Worm (Caenorhabditis elegans) whole organism, L1 larva: ENCODE data around the gene nop-1.

Experiments used
- C16A3.4 ChIP-seq: fragments of 150-350 bp; optimal IDR thresholded peaks from 2 replicates; lab custom pipeline; 2014; ENCODE audit warnings: missing biosample characterization, missing genetic modification characterization
- F16B12.6 ChIP-seq: fragments of 150-350 bp; optimal IDR thresholded peaks from 2 replicates; lab custom pipeline; 2014; ENCODE audit warnings: missing biosample characterization, missing genetic modification characterization
- Y116A8C.19 ChIP-seq: sonication (generic microtip); optimal IDR thresholded peaks from 2 replicates; lab custom pipeline; 2016; ENCODE audit warnings: missing compliant biosample characterization, missing genetic modification characterization, borderline replicate concordance
- ama-1 ChIP-seq: fragments of 150-350 bp; optimal IDR thresholded peaks from 2 replicates; lab custom pipeline; 2014
- blmp-1 ChIP-seq: fragments of 150-350 bp; optimal IDR thresholded peaks from 2 replicates; lab custom pipeline; 2014; ENCODE audit warnings: missing biosample characterization, missing genetic modification characterization
- ces-1 ChIP-seq: fragments of 150-350 bp; optimal IDR thresholded peaks from 2 replicates; lab custom pipeline; 2014; ENCODE audit warnings: missing biosample characterization, missing genetic modification reagents, missing genetic modification characterization
- dpl-1 ChIP-seq, 3 experiments: fragments of 150-350 bp in 2 of 3; sonication (generic microtip) in 1 of 3; optimal IDR thresholded peaks; 2 replicates each; lab custom pipeline; 2014 to 2017; ENCODE audit warnings: missing biosample characterization in 3 of 3, missing genetic modification characterization in 3 of 3, missing genetic modification reagents in 3 of 3
- efl-1 ChIP-seq, 4 experiments: fragments of 150-350 bp; optimal IDR thresholded peaks in 3 of 4; peaks in 1 of 4; 1 replicate in 1 of 4; 2 replicates in 3 of 4; lab custom pipeline; 2014; ENCODE audit warnings: missing biosample characterization in 2 of 4, missing genetic modification characterization in 2 of 4, missing genetic modification reagents in 2 of 4
- egl-13 ChIP-seq: sonication (generic microtip); optimal IDR thresholded peaks from 2 replicates; lab custom pipeline; 2016; ENCODE audit warnings: missing genotype, missing genetic modification reagents, missing genetic modification characterization, missing compliant biosample characterization
- elt-2 ChIP-seq: sonication (generic microtip); optimal IDR thresholded peaks from 2 replicates; lab custom pipeline; 2016; ENCODE audit warnings: missing genetic modification characterization, mild to moderate bottlenecking, inconsistent platforms, missing compliant biosample characterization, missing genetic modification reagents
- elt-3 ChIP-seq, 6 experiments: fragments of 150-350 bp in 1 of 6; sonication (generic microtip); optimal IDR thresholded peaks; 2 replicates each; lab custom pipeline; 2017 to 2018; ENCODE audit warnings: missing biosample characterization in 6 of 6, missing genetic modification characterization in 6 of 6, inconsistent platforms in 1 of 6
- fkh-10 ChIP-seq: sonication (generic microtip); optimal IDR thresholded peaks from 2 replicates; lab custom pipeline; 2017; ENCODE audit warnings: missing biosample characterization, missing genetic modification reagents, missing genetic modification characterization
- fos-1 ChIP-seq: fragments of 150-350 bp; optimal IDR thresholded peaks from 2 replicates; lab custom pipeline; 2014; ENCODE audit warnings: missing biosample characterization, missing genetic modification characterization
- grh-1 ChIP-seq: fragments of 200-800 bp; sonication (Bioruptor generic); IDR thresholded peaks from 2 replicates; pipeline ENCODE4 v1.3.6; 2022; ENCODE audit warnings: missing genetic modification reagents, missing genetic modification characterization, missing compliant biosample characterization
- hlh-4 ChIP-seq: sonication (generic microtip); optimal IDR thresholded peaks from 2 replicates; lab custom pipeline; 2016; ENCODE audit warnings: mild to moderate bottlenecking, missing genetic modification characterization, missing compliant biosample characterization
- irx-1 ChIP-seq: sonication (generic microtip); optimal IDR thresholded peaks from 2 replicates; lab custom pipeline; 2016; ENCODE audit warnings: missing genetic modification characterization, missing compliant biosample characterization
- lin-14 ChIP-seq: fragments of 200-800 bp; sonication (Bioruptor generic); optimal IDR thresholded peaks from 2 replicates; lab custom pipeline; 2018; ENCODE audit warnings: mild to moderate bottlenecking, missing genetic modification characterization, moderate library complexity, missing compliant biosample characterization
- lin-15B ChIP-seq: fragments of 150-350 bp; sonication (generic microtip); optimal IDR thresholded peaks from 3 replicates; lab custom pipeline; 2014; ENCODE audit warnings: missing biosample characterization, missing genetic modification characterization
- lsy-2 ChIP-seq, 2 experiments: fragments of 150-350 bp; optimal IDR thresholded peaks; 2 replicates each; lab custom pipeline; 2014; ENCODE audit warnings: missing biosample characterization in 2 of 2, missing genetic modification characterization in 2 of 2
- mef-2 ChIP-seq: fragments of 150-350 bp; optimal IDR thresholded peaks from 2 replicates; lab custom pipeline; 2014; ENCODE audit warnings: missing biosample characterization, missing genetic modification characterization
- nhr-237 ChIP-seq: fragments of 150-350 bp; optimal IDR thresholded peaks from 2 replicates; lab custom pipeline; 2014; ENCODE audit warnings: missing biosample characterization, missing genetic modification characterization
- nhr-28 ChIP-seq: fragments of 150-350 bp; optimal IDR thresholded peaks from 2 replicates; lab custom pipeline; 2014; ENCODE audit warnings: missing biosample characterization, missing genetic modification characterization
- nhr-47 ChIP-seq: sonication (generic microtip); optimal IDR thresholded peaks from 2 replicates; lab custom pipeline; 2016; ENCODE audit warnings: mild to moderate bottlenecking, missing genetic modification characterization, moderate library complexity, missing compliant biosample characterization
- nhr-71 ChIP-seq: sonication (generic microtip); optimal IDR thresholded peaks from 2 replicates; lab custom pipeline; 2016; ENCODE audit warnings: mild to moderate bottlenecking, missing genetic modification characterization, moderate library complexity, missing compliant biosample characterization
- nhr-90 ChIP-seq: sonication (generic microtip); optimal IDR thresholded peaks from 2 replicates; lab custom pipeline; 2016; ENCODE audit warnings: mild to moderate bottlenecking, missing genetic modification characterization, missing compliant biosample characterization; ENCODE audit not compliant: poor library complexity
- skn-1 ChIP-seq: fragments of 150-350 bp; optimal IDR thresholded peaks from 2 replicates; lab custom pipeline; 2014; ENCODE audit warnings: missing biosample characterization, missing genetic modification characterization
- sup-37 ChIP-seq: fragments of 200-800 bp; sonication (Bioruptor generic); optimal IDR thresholded peaks from 2 replicates; lab custom pipeline; 2018; ENCODE audit warnings: mild to moderate bottlenecking, missing genetic modification characterization, missing compliant biosample characterization
- tlp-1 ChIP-seq: fragments of 150-350 bp; optimal IDR thresholded peaks from 2 replicates; lab custom pipeline; 2014; ENCODE audit warnings: missing biosample characterization, missing genetic modification characterization
- xbp-1 ChIP-seq: sonication (generic microtip); optimal IDR thresholded peaks from 2 replicates; lab custom pipeline; 2016; ENCODE audit warnings: missing genetic modification characterization, missing compliant biosample characterization
- zag-1 ChIP-seq: fragments of 150-350 bp; optimal IDR thresholded peaks from 2 replicates; lab custom pipeline; 2014; ENCODE audit warnings: missing biosample characterization, missing genetic modification characterization
- zip-4 ChIP-seq: fragments of 200-800 bp; sonication (Bioruptor generic); optimal IDR thresholded peaks from 2 replicates; lab custom pipeline; 2018; ENCODE audit warnings: mild to moderate bottlenecking, missing genetic modification characterization, moderate library complexity, missing compliant biosample characterization
- ztf-4 ChIP-seq: fragments of 150-350 bp; optimal IDR thresholded peaks from 2 replicates; lab custom pipeline; 2014; ENCODE audit warnings: missing biosample characterization, missing genetic modification characterization

The nop-1 gene

DNA sequence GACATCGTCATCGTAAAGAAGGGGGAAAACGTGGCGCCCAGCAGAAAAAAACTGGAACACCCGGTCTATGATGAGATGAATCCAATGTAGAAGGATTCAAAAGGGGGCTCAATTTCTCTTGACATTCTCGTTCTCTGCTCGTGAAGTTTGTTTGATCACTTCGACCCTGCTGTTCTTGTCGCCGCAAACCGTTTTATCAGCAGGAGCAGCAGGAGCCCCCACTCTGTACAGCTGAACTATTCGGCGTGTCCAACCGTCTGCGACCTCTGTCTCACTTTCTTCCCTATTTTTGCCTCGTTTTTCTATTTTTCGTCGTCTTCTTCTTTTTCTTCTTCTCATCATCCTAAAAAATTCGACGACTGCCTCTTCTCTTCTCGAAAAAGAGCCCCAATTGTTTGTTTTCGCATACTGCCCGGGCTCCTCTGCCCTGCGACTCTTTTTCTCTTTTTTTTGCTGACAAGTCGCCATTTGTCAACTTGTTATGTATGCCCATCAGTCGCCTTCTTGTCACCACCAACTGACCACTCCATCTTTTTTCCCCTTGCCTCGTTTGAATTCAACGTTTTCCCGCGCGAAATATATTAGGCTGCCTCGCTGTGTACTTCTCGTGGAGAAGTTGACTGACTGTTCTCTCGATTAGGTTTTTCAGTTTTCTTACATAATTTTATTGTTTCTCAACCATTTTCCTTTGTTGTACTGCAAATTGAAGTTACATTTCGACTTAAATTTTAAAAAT, 30.6 kb downstream of the nop-1 start (continued):
- TF ChIP-seq skn-1 (tag; lab: Kevin White, UChicago) (no peak), C16A3.4 (no peak), nhr-71 (tag; lab: Kevin White, UChicago) (peak; percentile 39), sup-37 (GFP tag; lab: Kevin White, UChicago) (no peak), blmp-1 (peak; percentile 39)

- TF ChIP-seq nhr-71 (tag; lab: Kevin White, UChicago) (peak; percentile 3), nhr-237 (tag; lab: Kevin White, UChicago) (no peak), tlp-1 (tag; lab: Kevin White, UChicago) (no peak), efl-1 (optimal IDR thresholded peaks at IDR 0.05; lab: Kevin White, UChicago) (no peak), efl-1 (GFP tag; optimal IDR thresholded peaks at IDR 0.05 in 1 of 2; lab: Kevin White, UChicago) (peak in 1 of 2 experiments; percentile 57), elt-3 (tag; optimal IDR thresholded peaks at IDR 0.05; lab: Kevin White, UChicago) (no peak), hlh-4 (tag; lab: Kevin White, UChicago) (no peak), skn-1 (tag; lab: Kevin White, UChicago) (peak; percentile 8), lin-14 (GFP tag; lab: Kevin White, UChicago) (peak; percentile 57), nhr-28 (tag; lab: Kevin White, UChicago) (no peak)
These were observed 31.6 kb downstream of the nop-1 start for ce11 chrIII:5990090-5990489.

DNA sequence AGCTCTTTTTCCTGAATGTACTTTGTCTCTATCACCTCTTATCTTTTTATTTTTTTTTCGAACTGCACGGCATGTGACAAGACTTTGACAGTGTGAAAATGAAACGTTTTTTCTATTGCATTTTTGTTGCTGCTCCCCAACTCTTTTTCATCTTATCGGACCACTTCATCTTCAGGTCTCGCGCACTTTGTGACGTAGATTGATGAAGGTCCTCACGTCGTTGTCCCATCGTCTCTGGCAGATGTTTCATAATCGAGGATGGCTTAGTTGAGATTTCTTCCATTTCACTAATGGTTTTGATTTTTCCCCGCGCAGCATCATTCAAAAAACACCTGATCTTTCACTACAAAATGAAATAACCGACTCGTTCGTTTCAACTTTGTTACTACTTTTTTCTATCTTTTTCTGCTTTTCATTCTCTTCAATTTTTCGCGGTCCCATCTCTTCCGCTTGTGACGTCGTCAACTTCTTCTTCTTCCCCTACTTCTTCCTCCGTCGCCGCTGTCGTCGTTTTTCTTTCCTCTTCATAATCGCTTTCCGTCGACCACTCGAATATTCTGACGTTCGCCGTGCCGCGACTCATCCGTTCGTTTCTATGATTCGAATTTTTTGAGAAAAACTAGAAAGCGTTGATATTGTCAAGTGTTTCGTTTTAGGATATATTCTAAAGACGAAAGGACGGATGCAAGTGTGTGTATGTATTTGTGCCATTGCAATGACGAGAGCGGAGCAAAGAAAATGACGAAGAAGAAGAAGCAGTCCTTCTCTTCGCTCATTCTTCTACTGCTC, 32.8 kb downstream of the nop-1 start, which contains the start of gene T04C9.2:
TSS of gene T04C9.2 (plus strand) at position 739 of the 789 bp plus-strand sequence.
- TF ChIP-seq fkh-10 (peak; percentile 37), lin-14 (GFP tag; lab: Kevin White, UChicago) (peak; percentile 55), lin-15B (tag; lab: Kevin White, UChicago) (no peak), ztf-4 (tag; lab: Kevin White, UChicago) (no peak), lsy-2 (tag; optimal IDR thresholded peaks at IDR 0.05; lab: Kevin White, UChicago) (peak in 1 of 2 experiments; percentile 7)

DNA sequence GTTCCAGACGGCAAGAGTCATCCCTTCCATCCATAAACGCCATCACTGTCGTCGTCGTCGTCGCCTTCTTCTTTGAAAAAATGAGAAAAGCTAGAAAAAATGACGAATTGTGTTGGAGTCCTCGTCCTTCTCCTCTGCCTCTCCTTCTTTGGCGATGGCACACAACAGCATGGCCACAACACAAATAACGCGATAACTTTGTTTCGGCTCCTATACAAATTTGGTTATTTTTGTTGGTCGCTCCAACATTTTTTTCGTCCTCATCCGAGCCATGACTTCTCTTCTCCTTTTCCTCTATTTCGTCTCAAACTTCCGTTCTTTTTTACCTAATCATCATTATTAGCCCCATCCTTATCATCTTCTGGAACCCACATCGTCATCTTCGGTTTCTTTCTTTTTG, 33.5 kb downstream of the nop-1 start:
- TF ChIP-seq mef-2 (tag; lab: Kevin White, UChicago) (no peak), nhr-237 (tag; lab: Kevin White, UChicago) (no peak), fkh-10 (peak; percentile 79), F16B12.6 (tag; lab: Kevin White, UChicago) (no peak), nhr-90 (no peak), nhr-47 (tag; lab: Kevin White, UChicago) (no peak), egl-13 (tag; lab: Kevin White, UChicago) (no peak), zag-1 (tag; lab: Kevin White, UChicago) (no peak), elt-2 (tag; lab: Kevin White, UChicago) (no peak), ces-1 (peak; percentile 53), irx-1 (tag; lab: Kevin White, UChicago) (no peak), lin-14 (GFP tag; lab: Kevin White, UChicago) (peak; percentile 66), dpl-1 (GFP tag; optimal IDR thresholded peaks at IDR 0.05; lab: Kevin White, UChicago) (no peak), lsy-2 (tag; optimal IDR thresholded peaks at IDR 0.05; lab: Kevin White, UChicago) (peak in 1 of 2 experiments; percentile 17)

DNA sequence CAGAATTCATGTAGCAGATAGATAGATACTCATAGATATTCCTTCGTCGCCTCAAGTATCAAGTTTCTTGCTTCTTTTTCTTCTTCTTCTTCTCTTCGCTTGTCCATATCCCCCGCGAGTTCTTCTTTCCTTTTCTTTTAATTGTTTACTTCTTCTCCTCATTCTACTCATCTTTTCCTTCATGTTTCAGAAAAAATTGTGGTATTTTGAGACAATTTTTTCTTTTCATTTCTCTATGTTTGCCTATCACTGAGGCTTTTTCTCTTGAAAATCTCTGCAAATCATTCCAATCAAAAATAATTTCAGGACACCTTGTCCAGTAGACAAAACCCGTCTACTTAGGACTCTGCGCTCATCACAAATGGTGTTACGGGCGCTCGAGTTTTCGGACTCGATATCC, 34.4 kb downstream of the nop-1 start, which contains the start of gene T04C9.1:
TSS of gene T04C9.1 (plus strand) at position 301 of the 400 bp plus-strand sequence.
- TF ChIP-seq Y116A8C.19 (tag; lab: Kevin White, UChicago) = no peak
- no peak for TF ChIP-seq grh-1 (GFP tag; lab: Robert Waterston, UW)
- no peak for TF ChIP-seq fos-1 (tag; lab: Kevin White, UChicago)
- no peak for TF ChIP-seq xbp-1 (tag; lab: Kevin White, UChicago)
- no peak for TF ChIP-seq ama-1 (lab: Kevin White, UChicago)
- no peak for TF ChIP-seq zip-4 (GFP tag; lab: Kevin White, UChicago)
- no peak for TF ChIP-seq nhr-90
- TF ChIP-seq, all 84 proteins: peak for 0
